Fruit fly (Drosophila melanogaster): ENCODE results near the gene barc.

barc gene

DNA sequence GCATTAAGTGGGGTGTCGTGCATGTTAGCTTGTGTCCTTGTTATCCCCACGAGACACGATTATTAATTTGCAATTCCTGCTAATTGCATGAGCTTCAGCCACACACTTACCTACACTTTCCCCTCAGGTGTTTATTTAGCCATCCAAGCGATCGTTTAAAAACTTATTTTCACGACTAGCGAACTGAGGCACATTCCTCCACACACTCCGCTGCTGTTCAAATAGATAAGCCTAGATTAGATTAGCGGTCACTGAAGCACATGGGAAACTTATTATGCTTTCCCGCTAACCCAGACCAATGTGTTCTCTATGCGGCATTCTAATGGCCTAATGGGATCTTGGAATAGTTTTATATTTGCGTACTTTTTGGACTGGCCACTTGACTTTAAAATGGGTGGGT lies 46.0 kb downstream of the barc start:
- TF ChIP-seq CTCF (optimal IDR thresholded peaks at IDR 0.05) = no peak
- no peak for TF ChIP-seq CG8478 (optimal IDR thresholded peaks at IDR 0.05)

DNA sequence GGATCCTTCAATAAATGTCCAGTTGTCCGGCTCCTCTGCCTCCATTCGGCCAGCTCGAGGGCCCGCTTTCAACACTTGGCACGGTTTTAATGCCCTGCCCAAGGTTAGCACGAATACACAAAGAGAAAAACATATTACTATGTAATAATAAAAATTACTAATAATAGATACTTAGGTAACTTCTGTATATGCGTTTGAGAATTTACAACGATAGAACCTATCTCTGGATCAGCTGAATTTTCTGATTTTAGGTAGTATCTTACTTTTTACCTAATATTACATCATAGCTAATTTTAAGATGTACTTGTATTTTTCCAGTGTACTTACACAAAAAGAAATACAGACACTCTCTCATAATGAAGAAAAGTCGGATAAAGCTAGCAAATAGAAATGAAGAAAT lies 47.2 kb downstream of the barc start:
- TF ChIP-seq CTCF (optimal IDR thresholded peaks at IDR 0.05) = no peak
- no peak for TF ChIP-seq CG8478 (optimal IDR thresholded peaks at IDR 0.05)

DNA sequence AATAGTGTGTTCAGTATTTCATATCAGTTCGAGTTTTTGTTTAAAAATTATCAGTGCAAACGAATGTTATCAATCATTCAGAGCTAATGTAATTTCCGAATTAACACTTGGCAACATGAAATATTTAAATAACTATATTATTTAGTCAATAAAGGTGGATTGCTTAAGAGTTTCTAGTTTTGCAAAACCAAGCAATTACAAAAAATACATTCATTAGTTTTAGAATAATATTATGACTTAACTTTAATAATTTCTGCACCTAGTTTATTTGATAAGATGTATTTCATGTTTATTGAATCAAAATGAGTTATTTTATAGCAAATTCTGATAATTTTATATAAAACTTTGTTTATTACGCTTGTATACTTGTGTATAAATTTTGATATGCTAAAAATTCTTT lies 49.5 kb downstream of the barc start:
- TF ChIP-seq CTCF (optimal IDR thresholded peaks at IDR 0.05) (no peak), CG8478 (optimal IDR thresholded peaks at IDR 0.05) (no peak)

dm6 chr3L:21382158-21382610 lies 50.8 kb downstream of the barc start, which contains the start of gene rgn:
TSS of gene rgn (plus strand) at chr3L:21382501.
- TF ChIP-seq CG8478 (optimal IDR thresholded peaks at IDR 0.05) (no peak), CTCF (optimal IDR thresholded peaks at IDR 0.05) (no peak)

DNA sequence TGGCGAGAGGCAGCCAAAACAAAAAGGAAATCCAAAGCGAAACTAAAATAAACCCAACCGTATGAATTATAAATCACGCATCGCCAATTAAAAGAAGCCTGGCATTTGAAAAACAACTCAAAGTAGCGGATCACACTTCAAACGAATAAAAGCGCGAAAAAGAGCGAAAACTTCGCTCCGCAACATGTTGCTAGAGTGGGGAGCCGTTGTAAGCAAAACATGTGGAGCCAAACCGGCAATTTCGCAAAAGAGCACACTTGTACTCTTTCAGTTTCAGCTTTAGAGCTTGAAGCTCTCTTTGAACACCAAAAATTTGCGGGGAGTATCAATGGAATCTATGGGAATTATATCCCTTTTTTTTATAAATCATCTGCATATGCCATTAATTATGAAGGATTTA lies 51.2 kb downstream of the barc start:
- TF ChIP-seq CTCF (optimal IDR thresholded peaks at IDR 0.05) (no peak), CG8478 (optimal IDR thresholded peaks at IDR 0.05) (no peak)

dm6 chr3L:21380581-21381175 lies 52.3 kb downstream of the barc start:
- no peak for TF ChIP-seq CTCF (optimal IDR thresholded peaks at IDR 0.05)
- no peak for TF ChIP-seq CG8478 (optimal IDR thresholded peaks at IDR 0.05)

- no peak for TF ChIP-seq CG8478 (optimal IDR thresholded peaks at IDR 0.05)
- TF ChIP-seq CTCF (optimal IDR thresholded peaks at IDR 0.05) = no peak
Measured at dm6 chr3L:21380126-21380525, 52.8 kb downstream of the barc start.

- TF ChIP-seq CTCF (optimal IDR thresholded peaks at IDR 0.05) (no peak), CG8478 (optimal IDR thresholded peaks at IDR 0.05) (no peak)
Measured at dm6 chr3L:21371230-21371629, 61.7 kb downstream of the barc start.
